Fruit fly (Drosophila melanogaster) whole organism, larva: ENCODE measurements around the gene RpS20.

Experiments used
- noc ChIP-seq: fragments of 200-800 bp; sonication (Bioruptor generic); optimal IDR thresholded peaks from 3 replicates; lab custom pipeline; 2019; ENCODE audit warnings: missing biosample characterization, mild to moderate bottlenecking, missing genetic modification characterization, moderate library complexity

Gene RpS20

DNA sequence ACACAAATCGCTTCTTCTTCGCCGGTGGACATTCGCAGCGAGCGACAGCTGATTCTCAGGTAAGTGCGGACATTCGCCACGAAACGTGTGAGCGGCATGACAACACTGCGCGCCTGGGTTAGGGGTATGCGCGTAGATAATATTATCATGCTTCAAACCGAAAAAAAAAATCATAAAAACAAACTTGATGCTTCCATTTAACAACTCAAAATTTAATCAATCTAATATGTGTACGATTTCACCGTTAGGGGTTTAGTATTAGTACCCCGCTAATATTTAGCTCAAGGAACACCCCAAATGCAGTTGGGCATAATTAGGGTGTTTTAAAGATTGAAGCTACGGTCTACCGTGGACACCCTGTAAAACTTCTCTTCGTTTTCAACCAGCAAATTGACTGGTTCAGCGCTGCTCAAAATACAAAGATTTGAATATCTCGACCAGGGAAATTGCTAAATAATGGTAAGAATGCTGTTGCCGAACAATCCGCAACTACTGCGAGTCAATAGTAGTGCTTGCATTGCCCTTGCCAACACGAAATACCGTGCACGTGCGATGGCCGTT, at the start of gene RpS20, which contains the start of gene CG17271:
Gene RpS20, plus strand, starts transcription at position 367 of the 561 bp plus-strand sequence.
Gene CG17271, minus strand, starts transcription at position 34 of the 561 bp plus-strand sequence.
- TF ChIP-seq noc (tag; lab: Kevin White, UChicago), result peak; percentile 77

DNA sequence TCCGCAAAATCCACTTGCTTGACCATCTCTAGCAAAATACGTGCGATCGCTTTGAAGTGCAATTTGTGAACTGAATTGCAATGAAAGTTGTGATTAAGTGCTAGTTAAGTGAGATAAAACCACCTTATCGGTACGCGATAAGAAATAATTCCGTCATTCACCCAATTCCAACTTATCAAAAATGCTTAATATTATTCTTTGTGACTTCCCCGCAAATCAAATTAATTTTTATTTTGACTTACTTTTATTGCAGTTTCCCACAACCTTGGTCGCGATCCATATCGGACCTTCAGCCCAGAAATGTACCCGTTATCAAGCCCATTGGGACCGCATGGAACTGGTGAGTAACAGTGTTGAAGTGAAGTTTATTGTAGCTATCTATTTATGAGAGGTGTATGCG, 49.4 kb upstream of the RpS20 start, which contains the start of gene Takl1:
Gene Takl1, minus strand, starts transcription at position 59 of the 400 bp plus-strand sequence.
- no peak for TF ChIP-seq noc (tag; lab: Kevin White, UChicago)

dm6 chr3R:20773174-20773573, 48.8 kb upstream of the RpS20 start:
- no peak for TF ChIP-seq noc (tag; lab: Kevin White, UChicago)

dm6 chr3R:20774125-20774524, 47.9 kb upstream of the RpS20 start:
- no peak for TF ChIP-seq noc (tag; lab: Kevin White, UChicago)

dm6 chr3R:20778285-20778926, 43.6 kb upstream of the RpS20 start:
- TF ChIP-seq noc (tag; lab: Kevin White, UChicago), result no peak

DNA sequence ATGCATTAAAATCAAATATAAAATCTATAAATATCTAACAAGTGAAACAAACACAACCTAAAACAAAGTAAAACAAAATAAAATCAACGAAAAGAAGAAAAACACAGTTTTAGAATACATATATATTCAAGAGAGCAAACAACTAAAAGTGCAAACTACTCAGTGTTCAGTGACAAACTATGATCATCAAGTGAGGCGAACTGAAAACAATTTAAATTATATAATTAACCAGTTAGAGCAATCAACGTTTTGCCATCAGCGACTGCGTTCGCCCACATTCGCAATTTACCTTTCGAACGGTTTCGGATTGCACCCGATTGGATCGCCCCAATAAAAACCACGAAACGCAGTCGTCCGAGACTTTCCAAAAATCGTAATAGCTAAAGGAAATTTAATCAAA, 42.4 kb upstream of the RpS20 start:
- TF ChIP-seq noc (tag; lab: Kevin White, UChicago), result no peak

DNA sequence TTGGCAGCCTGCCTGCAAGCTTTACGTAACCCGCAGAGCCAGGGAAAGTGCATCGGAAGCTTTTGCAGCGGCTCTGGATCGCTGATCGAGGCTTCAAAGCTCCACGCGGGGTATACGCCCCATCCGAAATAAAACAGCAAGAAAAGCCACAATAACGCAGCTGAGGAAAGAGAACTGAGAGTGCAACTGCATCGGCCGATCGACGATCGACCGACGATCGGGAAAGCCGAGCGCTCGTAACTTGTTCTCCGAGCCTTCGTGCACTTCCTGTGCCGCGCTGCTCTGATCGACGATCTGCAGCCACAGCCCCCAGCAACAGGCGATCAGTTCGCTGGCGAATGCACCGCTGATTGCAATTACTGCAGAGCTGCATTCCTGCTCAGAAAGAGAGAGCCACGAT, 42.0 kb upstream of the RpS20 start:
- no peak for TF ChIP-seq noc (tag; lab: Kevin White, UChicago)

dm6 chr3R:20782104-20782654, 39.8 kb upstream of the RpS20 start:
- peak; percentile 35 for TF ChIP-seq noc (tag; lab: Kevin White, UChicago)

dm6 chr3R:20782655-20783105, 39.3 kb upstream of the RpS20 start:
- TF ChIP-seq noc (tag; lab: Kevin White, UChicago), result no peak

- TF ChIP-seq noc (tag; lab: Kevin White, UChicago), result no peak
Measured at dm6 chr3R:20783714-20784435, 38.1 kb upstream of the RpS20 start.

dm6 chr3R:20784436-20785368, 37.3 kb upstream of the RpS20 start:
- TF ChIP-seq noc (tag; lab: Kevin White, UChicago), result no peak

- TF ChIP-seq noc (tag; lab: Kevin White, UChicago), result no peak
Measured at dm6 chr3R:20788559-20788958, 33.4 kb upstream of the RpS20 start.

DNA sequence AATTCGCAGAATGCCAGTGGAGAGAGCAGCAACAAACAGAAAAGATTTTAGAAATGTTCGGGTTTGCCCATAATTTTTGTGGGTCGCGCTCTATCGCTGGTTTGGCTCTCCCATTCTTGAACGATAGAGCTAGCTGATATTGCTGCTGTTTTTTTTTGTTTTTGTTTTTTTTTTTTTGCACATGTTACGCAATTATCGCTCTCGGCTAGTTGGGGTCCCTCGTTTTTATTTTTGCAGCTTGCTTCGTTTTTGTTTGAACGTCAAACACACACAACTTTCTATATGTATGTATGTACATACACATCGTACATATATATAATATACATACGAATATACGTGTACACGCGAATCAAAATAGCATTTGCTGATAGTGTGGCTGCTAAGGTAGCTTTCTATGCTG, 31.5 kb upstream of the RpS20 start:
- no peak for TF ChIP-seq noc (tag; lab: Kevin White, UChicago)

- no peak for TF ChIP-seq noc (tag; lab: Kevin White, UChicago)
Measured at dm6 chr3R:20791212-20791789, 30.7 kb upstream of the RpS20 start.

DNA sequence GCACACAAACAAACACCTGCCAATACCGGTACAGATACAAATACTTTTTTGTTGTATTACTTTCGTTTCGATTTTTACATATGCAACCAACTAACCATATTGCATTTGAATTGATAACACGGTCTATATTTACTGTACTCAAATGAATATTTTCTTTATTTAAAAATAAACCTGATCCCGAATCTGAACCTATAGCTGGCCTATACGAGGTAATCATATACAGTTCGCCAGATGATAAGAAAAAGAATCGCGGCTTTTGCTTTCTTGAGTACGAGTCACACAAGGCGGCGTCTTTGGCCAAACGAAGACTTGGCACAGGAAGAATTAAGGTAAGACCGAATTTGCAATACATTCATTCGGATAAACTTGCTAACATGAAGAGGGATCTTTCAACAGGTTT, 25.0 kb upstream of the RpS20 start:
- no peak for TF ChIP-seq noc (tag; lab: Kevin White, UChicago)
